Worm (Caenorhabditis elegans) whole organism, young adult: ENCODE data around the gene F18H3.4.

ENCODE experiments used
- Y67H2A.10 ChIP-seq: fragments of 200-800 bp; sonication (Bioruptor generic); conservative IDR thresholded peaks from 2 replicates; pipeline ENCODE4 v1.3.6; 2022; ENCODE audit warnings: missing genetic modification reagents, missing genetic modification characterization, missing compliant biosample characterization
- bed-1 ChIP-seq: fragments of 200-800 bp; sonication (Bioruptor generic); IDR thresholded peaks from 2 replicates; pipeline ENCODE4 v1.3.6; 2022; ENCODE audit warnings: missing genetic modification reagents, missing genetic modification characterization, missing compliant biosample characterization
- ceh-27 ChIP-seq: fragments of 200-800 bp; sonication (Bioruptor generic); optimal IDR thresholded peaks from 2 replicates; lab custom pipeline; 2018; ENCODE audit warnings: mild to moderate bottlenecking, missing genetic modification characterization, moderate library complexity, missing compliant biosample characterization
- let-526 ChIP-seq: fragments of 200-800 bp; sonication (Bioruptor generic); IDR thresholded peaks from 2 replicates; pipeline ENCODE4 v1.3.6; 2022; ENCODE audit warnings: missing genetic modification reagents, missing genetic modification characterization, missing compliant biosample characterization
- snpc-4 ChIP-seq, 5 experiments: fragments of 150-350 bp in 1 of 5; sonication (generic microtip) in 4 of 5; optimal IDR thresholded peaks; 2 replicates each; lab custom pipeline; 2014 to 2018; ENCODE audit warnings: missing genetic modification characterization in 5 of 5, missing biosample characterization in 3 of 5, antibody characterized with exemption in 2 of 5, mild to moderate bottlenecking in 2 of 5, missing compliant biosample characterization in 2 of 5, missing genotype in 2 of 5, moderate library complexity in 2 of 5, missing genetic modification reagents in 1 of 5
- zim-3 ChIP-seq: sonication (generic microtip); optimal IDR thresholded peaks from 2 replicates; lab custom pipeline; 2017; ENCODE audit warnings: mild to moderate bottlenecking, missing genetic modification characterization, moderate library complexity, missing compliant biosample characterization

ce11 chrX:13507233-13507632, 21.7 kb upstream of the F18H3.4 start, which contains the start of gene H06A10.1:
- TF ChIP-seq zim-3 (tag; lab: Kevin White, UChicago), result no peak
- TF ChIP-seq Y67H2A.10 (GFP tag; lab: Robert Waterston, UW), result no peak
- no peak for TF ChIP-seq bed-1
- no peak for TF ChIP-seq ceh-27
- TF ChIP-seq let-526, result no peak
- no peak for TF ChIP-seq snpc-4 (GFP tag; optimal IDR thresholded peaks at IDR 0.05; lab: Kevin White, UChicago)
- no peak for TF ChIP-seq snpc-4 (tag; optimal IDR thresholded peaks at IDR 0.05; lab: Kevin White, UChicago)
